Fruit fly (Drosophila melanogaster): ENCODE measurements around the gene CG32148.

The CG32148 gene

DNA sequence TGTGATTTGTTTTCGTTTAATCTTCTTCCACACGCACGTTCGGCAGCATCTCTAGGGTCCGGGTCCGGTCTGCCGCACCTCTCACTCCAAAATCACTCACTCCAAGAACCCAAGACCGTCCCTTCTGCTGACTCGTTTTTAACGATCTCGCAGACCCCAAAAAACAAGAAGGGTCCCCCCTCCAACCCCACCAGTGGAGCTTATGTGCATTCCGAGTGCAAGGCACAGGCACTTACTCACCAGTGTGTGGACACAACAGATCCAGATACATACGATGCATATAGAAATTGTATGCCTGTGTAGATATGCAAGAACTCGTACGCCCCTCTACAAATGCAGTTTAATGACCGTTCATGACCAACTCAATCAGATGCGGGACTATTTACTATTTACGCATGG, 44.8 kb upstream of the CG32148 start (continued):
- TF ChIP-seq nom (GFP tag; optimal IDR thresholded peaks at IDR 0.05): peak; percentile 40
- TF ChIP-seq stc (GFP tag; IDR thresholded peaks at IDR 0.05): no peak
- TF ChIP-seq oc (tag; optimal IDR thresholded peaks at IDR 0.05): peak; percentile 14
- TF ChIP-seq CG11456 (GFP tag; IDR thresholded peaks at IDR 0.05): 0 out of 3 replicates have a peak, but pooled peaks have one; percentile 63
- peak; percentile 51 for TF ChIP-seq pros (GFP tag; optimal IDR thresholded peaks at IDR 0.05)
- no peak for TF ChIP-seq schlank (tag; optimal IDR thresholded peaks at IDR 0.05)
- 0 out of 2 replicates have a peak, but pooled peaks have one; percentile 22 for TF ChIP-seq Drgx (GFP tag; IDR thresholded peaks at IDR 0.05)
- TF ChIP-seq CG13624 (GFP tag; optimal IDR thresholded peaks at IDR 0.05): no peak
- TF ChIP-seq ara (GFP tag; IDR thresholded peaks at IDR 0.05): 0 out of 2 replicates have a peak, but pooled peaks have one; percentile 19
- peak; percentile 60; the same call in 1 of the 2 replicates for TF ChIP-seq chm (GFP tag; IDR thresholded peaks at IDR 0.05)
- no peak for TF ChIP-seq Dek (tag; optimal IDR thresholded peaks at IDR 0.05)
- no peak for TF ChIP-seq CG42726 (GFP tag; IDR thresholded peaks at IDR 0.05; ENCODE audit: partially characterized antibody)
- TF ChIP-seq CG4328 (GFP tag; optimal IDR thresholded peaks at IDR 0.05): no peak
- TF ChIP-seq Ets65A (GFP tag): peak; percentile 80
- TF ChIP-seq kni (GFP tag; optimal IDR thresholded peaks at IDR 0.05): peak; percentile 89
- peak; percentile 4 for TF ChIP-seq chn (GFP tag; optimal IDR thresholded peaks at IDR 0.05)
- TF ChIP-seq aop (GFP tag; IDR thresholded peaks at IDR 0.05): 0 out of 2 replicates have a peak, but pooled peaks have one; percentile 31
- TF ChIP-seq crol (GFP tag; IDR thresholded peaks at IDR 0.05): peak; percentile 87
- 0 out of 3 replicates have a peak, but pooled peaks have one; percentile 29 for TF ChIP-seq CG6791 (GFP tag; IDR thresholded peaks at IDR 0.05; ENCODE audit: partially characterized antibody)
- no peak for TF ChIP-seq Antp (GFP tag; optimal IDR thresholded peaks at IDR 0.05)
- TF ChIP-seq E2f2 (GFP tag; IDR thresholded peaks at IDR 0.05): no peak
- 0 out of 2 replicates have a peak, but pooled peaks have one; percentile 9 for TF ChIP-seq CG32767 (GFP tag; IDR thresholded peaks at IDR 0.05)

dm6 chr3L:14979332-14979731, 44.0 kb upstream of the CG32148 start, which contains the start of gene CG3349:
CG3349 (plus strand) TSS chr3L:14979620.
- peak; percentile 27 for TF ChIP-seq CG15479 (GFP tag; optimal IDR thresholded peaks at IDR 0.05)
- no peak for TF ChIP-seq ranshi (GFP tag; IDR thresholded peaks at IDR 0.05)
- no peak for TF ChIP-seq HmgZ (tag; optimal IDR thresholded peaks at IDR 0.05)
- no peak for TF ChIP-seq Hr39 (optimal IDR thresholded peaks at IDR 0.05)
- no peak for TF ChIP-seq CG10543 (GFP tag; optimal IDR thresholded peaks at IDR 0.05)
- TF ChIP-seq CG3838 (GFP tag; optimal IDR thresholded peaks at IDR 0.05): no peak
- peak; percentile 60 for TF ChIP-seq kni (GFP tag; optimal IDR thresholded peaks at IDR 0.05)
- no peak for TF ChIP-seq Ets65A (GFP tag)
- no peak for TF ChIP-seq dm (GFP tag; optimal IDR thresholded peaks at IDR 0.05)
- TF ChIP-seq psq (GFP tag; optimal IDR thresholded peaks at IDR 0.05): no peak
- TF ChIP-seq slbo (GFP tag; IDR thresholded peaks at IDR 0.05): no peak
- no peak for TF ChIP-seq CG12391 (tag; optimal IDR thresholded peaks at IDR 0.05)
- TF ChIP-seq CG3847 (GFP tag; IDR thresholded peaks at IDR 0.05): no peak
- TF ChIP-seq CG2199 (GFP tag; IDR thresholded peaks at IDR 0.05): peak; percentile 63; the same call in 1 of the 3 replicates
- TF ChIP-seq chm (GFP tag; IDR thresholded peaks at IDR 0.05): 0 out of 2 replicates have a peak, but pooled peaks have one; percentile 25
- peak; percentile 47; the same call in 1 of the 2 replicates for TF ChIP-seq tna (GFP tag; IDR thresholded peaks at IDR 0.05; ENCODE audit: partially characterized antibody)
- no peak for TF ChIP-seq CG43689 (GFP tag; IDR thresholded peaks at IDR 0.05)
- TF ChIP-seq eve (GFP tag; optimal IDR thresholded peaks at IDR 0.05): no peak
- peak in 1 of 2 experiments; percentile 23 for TF ChIP-seq tll (GFP tag; optimal IDR thresholded peaks at IDR 0.05)
- no peak for TF ChIP-seq CG14050 (GFP tag; IDR thresholded peaks at IDR 0.05)
- TF ChIP-seq CG30403 (GFP tag; optimal IDR thresholded peaks at IDR 0.05): no peak
- no peak for TF ChIP-seq Hsf (GFP tag; optimal IDR thresholded peaks at IDR 0.05)
- peak; percentile 10 for TF ChIP-seq pros (GFP tag; optimal IDR thresholded peaks at IDR 0.05)
- TF ChIP-seq Nf-YB (GFP tag; optimal IDR thresholded peaks at IDR 0.05): no peak
- TF ChIP-seq CG6791 (GFP tag; IDR thresholded peaks at IDR 0.05; ENCODE audit: partially characterized antibody): 0 out of 3 replicates have a peak, but pooled peaks have one; percentile 14
- no peak for TF ChIP-seq tx (GFP tag; optimal IDR thresholded peaks at IDR 0.05)
- TF ChIP-seq abd-A (tag; optimal IDR thresholded peaks at IDR 0.05): no peak
- no peak for TF ChIP-seq CG16815 (GFP tag; optimal IDR thresholded peaks at IDR 0.05)
- TF ChIP-seq HLHmδ (GFP tag; optimal IDR thresholded peaks at IDR 0.05): no peak
- no peak for TF ChIP-seq CG7839 (tag; optimal IDR thresholded peaks at IDR 0.05)
- no peak for TF ChIP-seq cwo (GFP tag; optimal IDR thresholded peaks at IDR 0.05)
- TF ChIP-seq Kr (GFP tag; optimal IDR thresholded peaks at IDR 0.05): no peak
- no peak for TF ChIP-seq CG7745 (tag; optimal IDR thresholded peaks at IDR 0.05)

All from whole organism, embryonic.